Worm (Caenorhabditis elegans) whole organism, L4/young adult: ENCODE data around the gene F28H7.2.

Experiments used
- W03F9.2 ChIP-seq: fragments of 150-350 bp; optimal IDR thresholded peaks from 2 replicates; lab custom pipeline; 2014; ENCODE audit warnings: missing biosample characterization, missing genetic modification characterization
- dao-5 ChIP-seq: sonication (generic microtip); optimal IDR thresholded peaks from 2 replicates; lab custom pipeline; 2016; ENCODE audit warnings: missing genotype, missing genetic modification characterization, moderate library complexity, missing compliant biosample characterization
- him-1 ChIP-seq: sonication (generic microtip); optimal IDR thresholded peaks from 2 replicates; lab custom pipeline; 2016; ENCODE audit warnings: missing genotype, missing genetic modification reagents, missing genetic modification characterization, missing compliant biosample characterization

- no peak for TF ChIP-seq him-1 (tag; lab: Kevin White, UChicago)
- no peak for TF ChIP-seq dao-5 (tag; lab: Kevin White, UChicago)
- TF ChIP-seq W03F9.2 (tag; lab: Kevin White, UChicago), result no peak
These were observed 9.4 kb downstream of the F28H7.2 start for ce11 chrV:10757128-10757527.
